Fruit fly (Drosophila melanogaster) whole organism, embryonic: Measurements from ENCODE around the gene TotB.
A peak's percentile ranks its signal among the peaks of the same experiment; 100 is the strongest.

ENCODE experiments used
- Awh ChIP-seq: fragments of 200-800 bp; sonication (Bioruptor generic); IDR thresholded peaks from 2 replicates; pipeline ENCODE4, ENCODE4 v1.3.6; 2022; ENCODE audit warnings: missing biosample characterization, missing genetic modification characterization
- B-H2 ChIP-seq: fragments of 200-800 bp; sonication (Bioruptor generic); optimal IDR thresholded peaks from 2 replicates; lab custom pipeline; 2018; ENCODE audit warnings: missing biosample characterization, mild to moderate bottlenecking, missing genetic modification characterization
- CG10321 ChIP-seq: fragments of 200-800 bp; sonication (Bioruptor generic); IDR thresholded peaks from 2 replicates; pipeline ENCODE4 v1.3.6; 2022; ENCODE audit warnings: missing biosample characterization, missing genetic modification characterization
- CG12299 ChIP-seq: fragments of 200-800 bp; sonication (Bioruptor generic); optimal IDR thresholded peaks from 2 replicates; lab custom pipeline; 2018; ENCODE audit warnings: missing biosample characterization, mild to moderate bottlenecking, missing genetic modification characterization
- CG12744 ChIP-seq: fragments of 200-800 bp; sonication (Bioruptor generic); optimal IDR thresholded peaks from 2 replicates; lab custom pipeline; 2016; ENCODE audit warnings: missing biosample characterization, missing genetic modification characterization
- CG14441 ChIP-seq: fragments of 200-800 bp; sonication (Bioruptor generic); IDR thresholded peaks from 2 replicates; pipeline ENCODE4 v1.3.6; 2022; ENCODE audit warnings: missing biosample characterization, missing genetic modification characterization
- CG15073 ChIP-seq: fragments of 200-800 bp; sonication (Bioruptor generic); optimal IDR thresholded peaks from 2 replicates; lab custom pipeline; 2016; ENCODE audit warnings: missing biosample characterization, missing genetic modification characterization
- CG15514 ChIP-seq: fragments of 200-800 bp; sonication (Bioruptor generic); optimal IDR thresholded peaks from 3 replicates; lab custom pipeline; 2017; ENCODE audit warnings: missing biosample characterization, missing genetic modification characterization, mild to moderate bottlenecking, moderate library complexity, missing genetic modification reagents
- CG15696 ChIP-seq: fragments of 200-800 bp; sonication (Bioruptor generic); optimal IDR thresholded peaks from 2 replicates; lab custom pipeline; 2019; ENCODE audit warnings: missing biosample characterization, mild to moderate bottlenecking, missing genetic modification characterization, moderate library complexity
- CG1647 ChIP-seq: fragments of 200-800 bp; sonication (Bioruptor generic); optimal IDR thresholded peaks from 3 replicates; lab custom pipeline; 2016; ENCODE audit warnings: missing biosample characterization, missing genetic modification characterization
- CG17612 ChIP-seq: fragments of 200-800 bp; sonication (Bioruptor generic); IDR thresholded peaks from 2 replicates; pipeline ENCODE4 v1.3.6; 2022; ENCODE audit warnings: missing biosample characterization, missing genetic modification characterization
- CG18476 ChIP-seq: fragments of 200-800 bp; sonication (Bioruptor generic); optimal IDR thresholded peaks from 2 replicates; lab custom pipeline; 2016; ENCODE audit warnings: missing biosample characterization, mild to moderate bottlenecking, missing genetic modification characterization
- CG2120 ChIP-seq: fragments of 200-800 bp; sonication (Bioruptor generic); optimal IDR thresholded peaks from 3 replicates; lab custom pipeline; 2016; ENCODE audit warnings: missing biosample characterization, missing genetic modification characterization
- CG30403 ChIP-seq: fragments of 200-800 bp; sonication (Bioruptor generic); optimal IDR thresholded peaks from 3 replicates; lab custom pipeline; 2016; ENCODE audit warnings: missing biosample characterization, missing genetic modification characterization
- CG4360 ChIP-seq: fragments of 200-800 bp; sonication (Bioruptor generic); IDR thresholded peaks from 2 replicates; pipeline ENCODE4 v1.3.6; 2022; ENCODE audit warnings: missing biosample characterization, missing genetic modification characterization
- Dll ChIP-seq: fragments of 200-800 bp; sonication (Bioruptor generic); IDR thresholded peaks from 4 replicates; pipeline ENCODE4 v1.3.6; 2022; ENCODE audit warnings: missing biosample characterization, missing genetic modification characterization; ENCODE audit not compliant: partially characterized antibody
- Doc2 ChIP-seq: fragments of 200-800 bp; sonication (Bioruptor generic); IDR thresholded peaks from 2 replicates; pipeline ENCODE4 v1.3.6; 2022; ENCODE audit warnings: missing biosample characterization, missing genetic modification characterization
- Ets65A ChIP-seq: fragments of 200-800 bp; sonication (Bioruptor generic); peaks from one replicate; lab custom pipeline; 2016; ENCODE audit warnings: missing biosample characterization, missing genetic modification characterization
- Fer1 ChIP-seq: fragments of 200-800 bp; sonication (Bioruptor generic); optimal IDR thresholded peaks from 2 replicates; lab custom pipeline; 2017; ENCODE audit warnings: missing biosample characterization, mild to moderate bottlenecking, missing genetic modification characterization
- HLH3B ChIP-seq: fragments of 200-800 bp; sonication (Bioruptor generic); IDR thresholded peaks from 2 replicates; pipeline ENCODE4 v1.3.6; 2022; ENCODE audit warnings: missing biosample characterization, missing genetic modification characterization
- Hr3 ChIP-seq: fragments of 200-800 bp; sonication (Bioruptor generic); optimal IDR thresholded peaks from 3 replicates; lab custom pipeline; 2016; ENCODE audit warnings: missing biosample characterization, missing genetic modification characterization
- Hr78 ChIP-seq, 2 experiments: fragments of 200-800 bp in 1 of 2; fragments of >200 bp in 1 of 2; sonication (Bioruptor generic) in 1 of 2; optimal IDR thresholded peaks; 2 replicates each; lab custom pipeline; 2017 to 2019; ENCODE audit warnings: missing biosample characterization in 2 of 2, missing genetic modification characterization in 2 of 2, mild to moderate bottlenecking in 1 of 2, moderate library complexity in 1 of 2
- Rx ChIP-seq: fragments of 200-800 bp; sonication (Bioruptor generic); IDR thresholded peaks from 2 replicates; pipeline ENCODE4 v1.3.6; 2022; ENCODE audit warnings: missing biosample characterization, missing genetic modification characterization
- Sox102F ChIP-seq: fragments of 200-800 bp; sonication (Bioruptor generic); optimal IDR thresholded peaks from 2 replicates; lab custom pipeline; 2018; ENCODE audit warnings: missing biosample characterization, mild to moderate bottlenecking, missing genetic modification characterization, moderate library complexity
- Usf ChIP-seq: fragments of 200-800 bp; sonication (Bioruptor generic); optimal IDR thresholded peaks from 2 replicates; lab custom pipeline; 2017; ENCODE audit warnings: missing genotype, missing biosample characterization, missing genetic modification characterization
- Xbp1 ChIP-seq: fragments of 200-800 bp; sonication (Bioruptor generic); optimal IDR thresholded peaks from 3 replicates; lab custom pipeline; 2016; ENCODE audit warnings: missing biosample characterization, mild to moderate bottlenecking, missing genetic modification characterization
- ap ChIP-seq: fragments of 200-800 bp; sonication (Bioruptor generic); IDR thresholded peaks from 2 replicates; pipeline ENCODE4 v1.3.6; 2022; ENCODE audit warnings: missing biosample characterization, missing genetic modification characterization
- bab2 ChIP-seq: fragments of 200-800 bp; sonication (Bioruptor generic); optimal IDR thresholded peaks from 2 replicates; lab custom pipeline; 2016; ENCODE audit warnings: missing biosample characterization, missing genetic modification characterization
- bbx ChIP-seq: fragments of 200-800 bp; sonication (Bioruptor generic); IDR thresholded peaks from 2 replicates; pipeline ENCODE4 v1.3.6; 2022; ENCODE audit warnings: missing biosample characterization, missing genetic modification characterization; ENCODE audit not compliant: partially characterized antibody
- cas ChIP-seq: fragments of 200-800 bp; sonication (Bioruptor generic); IDR thresholded peaks from 2 replicates; pipeline ENCODE4 v1.3.6; 2022; ENCODE audit warnings: missing biosample characterization, missing genetic modification characterization
- chif ChIP-seq, 2 experiments: fragments of 200-800 bp; sonication (Bioruptor generic); optimal IDR thresholded peaks; 3 replicates each; lab custom pipeline; 2016; ENCODE audit warnings: missing biosample characterization in 2 of 2, missing genetic modification characterization in 2 of 2
- chinmo ChIP-seq: fragments of 200-800 bp; sonication (Bioruptor generic); IDR thresholded peaks from 4 replicates; pipeline ENCODE4 v1.3.6; 2022; ENCODE audit warnings: missing biosample characterization, missing genetic modification characterization; ENCODE audit not compliant: partially characterized antibody
- dan ChIP-seq: fragments of 200-800 bp; sonication (Bioruptor generic); IDR thresholded peaks from 2 replicates; pipeline ENCODE4 v1.3.6; 2022; ENCODE audit warnings: missing biosample characterization, missing genetic modification characterization
- ewg ChIP-seq: fragments of 200-800 bp; sonication (Bioruptor generic); optimal IDR thresholded peaks from 3 replicates; lab custom pipeline; 2017; ENCODE audit warnings: mild to moderate bottlenecking, missing biosample characterization, missing genetic modification reagents, missing genetic modification characterization
- hkb ChIP-seq, 2 experiments: fragments of 200-800 bp in 1 of 2; fragments of >200 bp in 1 of 2; sonication (Bioruptor generic) in 1 of 2; IDR thresholded peaks in 1 of 2; optimal IDR thresholded peaks in 1 of 2; 2 replicates each; pipeline versions ENCODE4 v1.3.6 to Lab custom; 2017 to 2022; ENCODE audit warnings: missing biosample characterization in 1 of 2, missing genetic modification characterization in 1 of 2
- insv ChIP-seq, 2 experiments: fragments of 200-800 bp; sonication (Bioruptor generic); optimal IDR thresholded peaks; 3 replicates each; lab custom pipeline; 2016 to 2018; ENCODE audit warnings: missing biosample characterization in 2 of 2, missing genetic modification characterization in 2 of 2
- inv ChIP-seq: fragments of 200-800 bp; sonication (Bioruptor generic); IDR thresholded peaks from 2 replicates; pipeline ENCODE4 v1.3.6; 2022; ENCODE audit warnings: missing biosample characterization, missing genetic modification characterization; ENCODE audit not compliant: partially characterized antibody
- luna ChIP-seq: fragments of 200-800 bp; sonication (Bioruptor generic); optimal IDR thresholded peaks from 2 replicates; lab custom pipeline; 2016; ENCODE audit warnings: missing biosample characterization, missing genetic modification characterization
- mam ChIP-seq: fragments of 200-800 bp; sonication (Bioruptor generic); optimal IDR thresholded peaks from 3 replicates; lab custom pipeline; 2016; ENCODE audit warnings: missing biosample characterization, missing genetic modification characterization
- p53 ChIP-seq: fragments of 200-800 bp; sonication (Bioruptor generic); optimal IDR thresholded peaks from 2 replicates; lab custom pipeline; 2016; ENCODE audit warnings: missing biosample characterization, missing genetic modification characterization
- pfk ChIP-seq: fragments of 200-800 bp; sonication (Bioruptor generic); optimal IDR thresholded peaks from 2 replicates; lab custom pipeline; 2018; ENCODE audit warnings: missing biosample characterization, mild to moderate bottlenecking, missing genetic modification characterization, moderate library complexity
- pho ChIP-seq: fragments of 200-800 bp; sonication (Bioruptor generic); optimal IDR thresholded peaks from 2 replicates; lab custom pipeline; 2016; ENCODE audit warnings: missing biosample characterization, missing genetic modification characterization
- psq ChIP-seq: fragments of 200-800 bp; sonication (Bioruptor generic); optimal IDR thresholded peaks from 2 replicates; lab custom pipeline; 2017; ENCODE audit warnings: missing biosample characterization, missing genetic modification characterization
- pzg ChIP-seq: fragments of 200-800 bp; sonication (Bioruptor generic); optimal IDR thresholded peaks from 3 replicates; lab custom pipeline; 2018; ENCODE audit warnings: missing biosample characterization, mild to moderate bottlenecking, missing genetic modification characterization, moderate library complexity
- sqz ChIP-seq: fragments of 200-800 bp; sonication (Bioruptor generic); optimal IDR thresholded peaks from 3 replicates; lab custom pipeline; 2018; ENCODE audit warnings: missing biosample characterization, mild to moderate bottlenecking, missing genetic modification characterization
- trem ChIP-seq: fragments of 200-800 bp; optimal IDR thresholded peaks from 3 replicates; lab custom pipeline; 2019; ENCODE audit warnings: missing biosample characterization, mild to moderate bottlenecking, missing genetic modification characterization, moderate library complexity
- vnd ChIP-seq: fragments of 200-800 bp; sonication (Bioruptor generic); IDR thresholded peaks from 3 replicates; pipeline ENCODE4 v1.3.6; 2022; ENCODE audit warnings: missing biosample characterization, missing genetic modification characterization; ENCODE audit not compliant: partially characterized antibody
- zen2 ChIP-seq: fragments of 200-800 bp; sonication (Bioruptor generic); IDR thresholded peaks from 3 replicates; pipeline ENCODE4 v1.3.6; 2022; ENCODE audit warnings: missing biosample characterization, missing genetic modification characterization; ENCODE audit not compliant: partially characterized antibody

Gene TotB

dm6 chr3R:20832689-20833524 is 40.8 kb upstream of the TotB start, which contains the start of gene Synd (continued):
- TF ChIP-seq vnd (GFP tag; lab: Robert Waterston, UW) = no peak
- peak; percentile 90 for TF ChIP-seq sqz (GFP tag; lab: Kevin White, UChicago)
- TF ChIP-seq cas = no peak
- no peak for TF ChIP-seq bbx (GFP tag; lab: Robert Waterston, UW)
- peak; percentile 53 for TF ChIP-seq CG2120 (GFP tag; lab: Kevin White, UChicago)
- no peak for TF ChIP-seq Sox102F
- no peak for TF ChIP-seq Usf (GFP tag; lab: Kevin White, UChicago)
- 0 out of 4 replicates have a peak, but pooled peaks have one; percentile 38 for TF ChIP-seq chinmo
- TF ChIP-seq CG15696 (tag; lab: Kevin White, UChicago) = no peak
- no peak for TF ChIP-seq Awh
- no peak for TF ChIP-seq HLH3B
- TF ChIP-seq luna = no peak
- no peak for TF ChIP-seq Hr3 (GFP tag; lab: Kevin White, UChicago)
- no peak for TF ChIP-seq Ets65A (GFP tag; lab: Kevin White, UChicago)
- no peak for TF ChIP-seq hkb (optimal IDR thresholded peaks at IDR 0.05; lab: Kevin White, UChicago)
- TF ChIP-seq hkb (GFP tag; IDR thresholded peaks at IDR 0.05; lab: Robert Waterston, UW) = no peak
- TF ChIP-seq ap (GFP tag; lab: Robert Waterston, UW) = no peak
- TF ChIP-seq mam (GFP tag; lab: Kevin White, UChicago) = no peak
- TF ChIP-seq CG4360 (GFP tag; lab: Robert Waterston, UW) = peak; percentile 64; the same call in 1 of the 2 replicates
- TF ChIP-seq B-H2 = peak; percentile 2
- TF ChIP-seq zen2 (GFP tag; lab: Robert Waterston, UW) = no peak
- TF ChIP-seq pfk = no peak
- TF ChIP-seq CG30403 (GFP tag; lab: Kevin White, UChicago) = no peak
- TF ChIP-seq trem (tag; lab: Kevin White, UChicago) = peak; percentile 33
- no peak for TF ChIP-seq CG18476
- no peak for TF ChIP-seq CG1647
- no peak for TF ChIP-seq bab2 (GFP tag; lab: Kevin White, UChicago)
- peak; percentile 44; the same call in 1 of the 2 replicates for TF ChIP-seq CG14441 (GFP tag; lab: Robert Waterston, UW)
- no peak for TF ChIP-seq ewg (GFP tag; lab: Kevin White, UChicago)
- TF ChIP-seq CG12744 (GFP tag; lab: Kevin White, UChicago) = no peak
- no peak for TF ChIP-seq CG17612 (GFP tag; lab: Robert Waterston, UW)
- no peak for TF ChIP-seq CG15073 (GFP tag; lab: Kevin White, UChicago)
- 0 out of 2 replicates have a peak, but pooled peaks have one; percentile 23 for TF ChIP-seq Rx (GFP tag; lab: Robert Waterston, UW)
- no peak for TF ChIP-seq inv (GFP tag; lab: Robert Waterston, UW)
- no peak for TF ChIP-seq psq (GFP tag; lab: Kevin White, UChicago)
- no peak for TF ChIP-seq Doc2 (GFP tag; lab: Robert Waterston, UW)
- no peak for TF ChIP-seq pho (GFP tag; lab: Kevin White, UChicago)
- TF ChIP-seq CG10321 (GFP tag; lab: Robert Waterston, UW) = no peak
- no peak for TF ChIP-seq Dll (GFP tag; lab: Robert Waterston, UW)
- peak; percentile 78 for TF ChIP-seq pzg (GFP tag; lab: Kevin White, UChicago)
- TF ChIP-seq Xbp1 = no peak
- no peak for TF ChIP-seq chif (GFP tag; optimal IDR thresholded peaks at IDR 0.05; lab: Kevin White, UChicago)
- TF ChIP-seq p53 (GFP tag; lab: Kevin White, UChicago) = no peak
- peak; percentile 25 for TF ChIP-seq CG15514 (GFP tag; lab: Kevin White, UChicago)
- peak; percentile 58 for TF ChIP-seq Fer1
- TF ChIP-seq dan = no peak
- TF ChIP-seq Hr78 (GFP tag; optimal IDR thresholded peaks at IDR 0.05; lab: Kevin White, UChicago) = peak in 1 of 2 experiments; percentile 85
- TF ChIP-seq CG12299 = no peak
- peak in 1 of 2 experiments; percentile 28 for TF ChIP-seq insv (GFP tag; optimal IDR thresholded peaks at IDR 0.05; lab: Kevin White, UChicago)
